Fruit fly (Drosophila melanogaster) whole organism, adult: ENCODE results near the gene CG43773.

ENCODE experiments used
- CG1620 ChIP-seq: fragments of 200-800 bp; sonication (Bioruptor generic); optimal IDR thresholded peaks from 2 replicates; lab custom pipeline; 2016; ENCODE audit warnings: missing biosample characterization, missing genetic modification characterization
- CG5204 ChIP-seq: fragments of 200-800 bp; sonication (Bioruptor generic); optimal IDR thresholded peaks from 2 replicates; lab custom pipeline; 2016; ENCODE audit warnings: missing biosample characterization, missing genetic modification characterization
- CG7101 ChIP-seq: fragments of 200-800 bp; sonication (Bioruptor generic); optimal IDR thresholded peaks from 2 replicates; lab custom pipeline; 2018; ENCODE audit warnings: missing biosample characterization, mild to moderate bottlenecking, missing genetic modification characterization, moderate library complexity
- Clk ChIP-seq: fragments of 200-800 bp; sonication (Bioruptor generic); optimal IDR thresholded peaks from 2 replicates; lab custom pipeline; 2017; ENCODE audit warnings: missing biosample characterization, missing genetic modification characterization
- cic ChIP-seq: fragments of 200-800 bp; sonication (Bioruptor generic); optimal IDR thresholded peaks from 2 replicates; lab custom pipeline; 2017; ENCODE audit warnings: missing biosample characterization, mild to moderate bottlenecking, missing genetic modification characterization, moderate library complexity
- toe ChIP-seq: fragments of 200-800 bp; sonication (Bioruptor generic); optimal IDR thresholded peaks from 2 replicates; lab custom pipeline; 2016; ENCODE audit warnings: missing biosample characterization, missing genetic modification characterization

DNA sequence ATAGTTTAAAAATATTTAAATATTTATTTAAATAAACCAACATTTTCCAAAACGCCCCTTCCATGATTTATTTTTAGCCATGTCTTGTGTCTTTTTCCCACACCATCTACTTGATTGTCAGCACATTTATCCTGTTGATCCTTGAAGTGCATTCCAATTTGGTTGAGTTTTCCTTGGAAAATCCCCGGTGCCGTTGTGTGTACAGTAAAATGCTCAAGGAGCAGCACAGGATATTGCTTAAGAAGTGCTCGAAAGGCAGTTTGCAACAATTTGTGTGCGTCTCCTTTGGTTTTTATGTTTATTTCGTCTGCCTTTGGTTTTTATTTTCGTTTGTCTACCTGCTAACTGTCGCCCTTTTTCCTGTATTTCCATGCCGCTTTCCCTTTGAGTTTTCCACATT lies 26.8 kb downstream of the CG43773 start:
- TF ChIP-seq toe (GFP tag; lab: Kevin White, UChicago): no peak
- no peak for TF ChIP-seq CG7101
- no peak for TF ChIP-seq CG1620 (GFP tag; lab: Kevin White, UChicago)
- no peak for TF ChIP-seq CG5204 (GFP tag; lab: Kevin White, UChicago)
- no peak for TF ChIP-seq cic (GFP tag; lab: Kevin White, UChicago)
- TF ChIP-seq Clk (GFP tag; lab: Kevin White, UChicago): no peak
